Worm (Caenorhabditis elegans) whole organism, young adult: ENCODE results near the gene K07C5.3.

ENCODE experiments used
- B0261.1 ChIP-seq: sonication (generic microtip); optimal IDR thresholded peaks from 2 replicates; lab custom pipeline; 2016; ENCODE audit warnings: mild to moderate bottlenecking, missing genetic modification characterization, moderate library complexity, missing compliant biosample characterization
- C17E4.6 ChIP-seq: fragments of 200-800 bp; sonication (Bioruptor generic); IDR thresholded peaks from 2 replicates; pipeline ENCODE4 v1.3.6; 2022; ENCODE audit warnings: missing genetic modification reagents, missing genetic modification characterization, missing compliant biosample characterization
- D2030.7 ChIP-seq: fragments of 200-800 bp; sonication (Bioruptor generic); IDR thresholded peaks from 2 replicates; pipeline ENCODE4 v1.3.6; 2022; ENCODE audit warnings: missing genetic modification reagents, missing genetic modification characterization, missing compliant biosample characterization
- F23B12.7 ChIP-seq: sonication (generic microtip); optimal IDR thresholded peaks from 2 replicates; lab custom pipeline; 2017; ENCODE audit warnings: missing genetic modification characterization, mild to moderate bottlenecking, missing compliant biosample characterization, antibody characterized with exemption, moderate library complexity; ENCODE audit not compliant: insufficient read depth
- F37B4.10 ChIP-seq: fragments of 200-800 bp; sonication (Bioruptor generic); IDR thresholded peaks from 2 replicates; pipeline ENCODE4 v1.3.6; 2022; ENCODE audit warnings: missing genetic modification characterization, missing compliant biosample characterization
- F52B5.7 ChIP-seq: sonication (generic microtip); optimal IDR thresholded peaks from 2 replicates; lab custom pipeline; 2016; ENCODE audit warnings: mild to moderate bottlenecking, missing genetic modification characterization, missing compliant biosample characterization
- F57C9.4 ChIP-seq: sonication (generic microtip); optimal IDR thresholded peaks from 2 replicates; lab custom pipeline; 2017; ENCODE audit warnings: mild to moderate bottlenecking, missing genetic modification characterization, missing compliant biosample characterization
- K12H6.12 ChIP-seq: fragments of 200-800 bp; sonication (Bioruptor generic); optimal IDR thresholded peaks from 2 replicates; lab custom pipeline; 2018; ENCODE audit warnings: mild to moderate bottlenecking, missing genetic modification characterization, missing compliant biosample characterization
- T26A5.8 ChIP-seq: sonication (generic microtip); optimal IDR thresholded peaks from 2 replicates; lab custom pipeline; 2016; ENCODE audit warnings: missing genetic modification characterization, missing compliant biosample characterization
- Y53F4B.3 ChIP-seq: fragments of 200-800 bp; sonication (Bioruptor generic); IDR thresholded peaks from 2 replicates; pipeline ENCODE4 v1.3.6; 2022; ENCODE audit warnings: missing genetic modification reagents, missing genetic modification characterization, missing compliant biosample characterization
- Y53G8AR.9 ChIP-seq: fragments of 200-800 bp; sonication (Bioruptor generic); conservative IDR thresholded peaks from 2 replicates; pipeline ENCODE4 v1.3.6; 2022; ENCODE audit warnings: missing genetic modification reagents, missing genetic modification characterization, missing compliant biosample characterization
- Y56A3A.18 ChIP-seq: fragments of 200-800 bp; sonication (Bioruptor generic); IDR thresholded peaks from 2 replicates; pipeline ENCODE4 v1.3.6; 2022; ENCODE audit warnings: missing genetic modification reagents, missing genetic modification characterization, missing compliant biosample characterization
- akir-1 ChIP-seq: fragments of 200-800 bp; sonication (Bioruptor generic); optimal IDR thresholded peaks from 2 replicates; lab custom pipeline; 2018; ENCODE audit warnings: mild to moderate bottlenecking, missing genetic modification characterization, moderate library complexity, missing compliant biosample characterization
- ceh-100 ChIP-seq: fragments of 200-800 bp; sonication (Bioruptor generic); IDR thresholded peaks from 2 replicates; pipeline ENCODE4 v1.3.6; 2022; ENCODE audit warnings: missing genetic modification reagents, missing genetic modification characterization, missing compliant biosample characterization
- ceh-91 ChIP-seq: fragments of 200-800 bp; sonication (Bioruptor generic); IDR thresholded peaks from 2 replicates; pipeline ENCODE4 v1.3.6; 2022; ENCODE audit warnings: missing genetic modification reagents, missing genetic modification characterization, missing compliant biosample characterization
- chd-7 ChIP-seq: sonication (generic microtip); optimal IDR thresholded peaks from 2 replicates; lab custom pipeline; 2016; ENCODE audit warnings: mild to moderate bottlenecking, missing genetic modification characterization, moderate library complexity, missing compliant biosample characterization
- dox-1 ChIP-seq: fragments of 200-800 bp; sonication (Bioruptor generic); IDR thresholded peaks from 2 replicates; pipeline ENCODE4 v1.3.6; 2022; ENCODE audit warnings: missing genetic modification reagents, missing genetic modification characterization, missing compliant biosample characterization
- egrh-3 ChIP-seq: fragments of 200-800 bp; sonication (Bioruptor generic); IDR thresholded peaks from 2 replicates; pipeline ENCODE4 v1.3.6; 2022; ENCODE audit warnings: missing genetic modification reagents, missing genetic modification characterization, missing compliant biosample characterization
- gei-17 ChIP-seq: fragments of 200-800 bp; sonication (Bioruptor generic); optimal IDR thresholded peaks from 2 replicates; lab custom pipeline; 2018; ENCODE audit warnings: mild to moderate bottlenecking, missing genetic modification characterization, missing compliant biosample characterization
- hlh-12 ChIP-seq: sonication (generic microtip); optimal IDR thresholded peaks from 2 replicates; lab custom pipeline; 2016; ENCODE audit warnings: missing genetic modification characterization, missing compliant biosample characterization
- hmg-1.2 ChIP-seq: fragments of 200-800 bp; sonication (Bioruptor generic); IDR thresholded peaks from 2 replicates; pipeline ENCODE4 v1.3.6; 2022; ENCODE audit warnings: missing genetic modification reagents, missing genetic modification characterization, missing compliant biosample characterization
- hrde-1 ChIP-seq: sonication (generic microtip); optimal IDR thresholded peaks from 2 replicates; lab custom pipeline; 2016; ENCODE audit warnings: missing genetic modification characterization, mild to moderate bottlenecking, missing compliant biosample characterization, moderate library complexity, missing genotype, missing genetic modification reagents, borderline replicate concordance
- hsf-1 ChIP-seq: fragments of 200-800 bp; sonication (Bioruptor generic); IDR thresholded peaks from 2 replicates; pipeline ENCODE4 v1.3.6; 2022; ENCODE audit warnings: missing genetic modification reagents, missing genetic modification characterization, missing compliant biosample characterization
- let-526 ChIP-seq: fragments of 200-800 bp; sonication (Bioruptor generic); IDR thresholded peaks from 2 replicates; pipeline ENCODE4 v1.3.6; 2022; ENCODE audit warnings: missing genetic modification reagents, missing genetic modification characterization, missing compliant biosample characterization
- lin-54 ChIP-seq: fragments of 200-800 bp; sonication (Bioruptor generic); optimal IDR thresholded peaks from 2 replicates; lab custom pipeline; 2018; ENCODE audit warnings: mild to moderate bottlenecking, missing genetic modification characterization, missing compliant biosample characterization
- lir-1 ChIP-seq: fragments of 200-800 bp; sonication (Bioruptor generic); conservative IDR thresholded peaks from 2 replicates; pipeline ENCODE4 v1.3.6; 2022; ENCODE audit warnings: missing genetic modification reagents, missing genetic modification characterization, missing compliant biosample characterization
- lsl-1 ChIP-seq: fragments of 200-800 bp; sonication (Bioruptor generic); optimal IDR thresholded peaks from 2 replicates; lab custom pipeline; 2018; ENCODE audit warnings: mild to moderate bottlenecking, missing genetic modification characterization, moderate library complexity, missing compliant biosample characterization
- lsy-27 ChIP-seq: sonication (generic microtip); optimal IDR thresholded peaks from 2 replicates; lab custom pipeline; 2017; ENCODE audit warnings: missing genetic modification characterization, mild to moderate bottlenecking, missing compliant biosample characterization, antibody characterized with exemption, missing genotype, borderline replicate concordance; ENCODE audit not compliant: insufficient read depth
- madf-10 ChIP-seq: sonication (generic microtip); optimal IDR thresholded peaks from 2 replicates; lab custom pipeline; 2016; ENCODE audit warnings: mild to moderate bottlenecking, missing genetic modification characterization, missing compliant biosample characterization
- madf-3 ChIP-seq: fragments of 200-800 bp; sonication (Bioruptor generic); IDR thresholded peaks from 2 replicates; pipeline ENCODE4 v1.3.6; 2022; ENCODE audit warnings: missing genetic modification reagents, missing genetic modification characterization, missing compliant biosample characterization
- mcd-1 ChIP-seq: fragments of 200-800 bp; sonication (Bioruptor generic); IDR thresholded peaks from 2 replicates; pipeline ENCODE4 v1.3.6; 2022; ENCODE audit warnings: missing genetic modification reagents, missing genetic modification characterization, missing compliant biosample characterization
- mel-28 ChIP-seq: sonication (generic microtip); optimal IDR thresholded peaks from 2 replicates; lab custom pipeline; 2016; ENCODE audit warnings: borderline replicate concordance, mild to moderate bottlenecking, missing genetic modification characterization, missing compliant biosample characterization
- nhr-80 ChIP-seq: sonication (generic microtip); optimal IDR thresholded peaks from 2 replicates; lab custom pipeline; 2016; ENCODE audit warnings: missing genetic modification characterization, missing compliant biosample characterization
- nhr-90 ChIP-seq: sonication (generic microtip); optimal IDR thresholded peaks from 2 replicates; lab custom pipeline; 2016; ENCODE audit warnings: missing genotype, mild to moderate bottlenecking, missing genetic modification characterization, missing compliant biosample characterization
- pha-4 ChIP-seq: fragments of 150-350 bp; sonication (generic microtip); optimal IDR thresholded peaks from 2 replicates; lab custom pipeline; 2014; ENCODE audit warnings: missing biosample characterization, missing genetic modification reagents, missing genetic modification characterization
- sea-2 ChIP-seq: fragments of 200-800 bp; sonication (Bioruptor generic); IDR thresholded peaks from 2 replicates; pipeline ENCODE4 v1.3.6; 2022; ENCODE audit warnings: missing genetic modification characterization, missing compliant biosample characterization
- snpc-1.1 ChIP-seq: sonication (generic microtip); optimal IDR thresholded peaks from 2 replicates; lab custom pipeline; 2017; ENCODE audit warnings: missing genetic modification characterization, mild to moderate bottlenecking, missing compliant biosample characterization, antibody characterized with exemption, moderate library complexity, missing genotype, missing genetic modification reagents; ENCODE audit not compliant: insufficient read depth
- snpc-4 ChIP-seq, 5 experiments: fragments of 150-350 bp in 1 of 5; sonication (generic microtip) in 4 of 5; optimal IDR thresholded peaks; 2 replicates each; lab custom pipeline; 2014 to 2018; ENCODE audit warnings: missing genetic modification characterization in 5 of 5, missing biosample characterization in 3 of 5, antibody characterized with exemption in 2 of 5, mild to moderate bottlenecking in 2 of 5, missing compliant biosample characterization in 2 of 5, missing genotype in 2 of 5, moderate library complexity in 2 of 5, missing genetic modification reagents in 1 of 5
- zfh-2 ChIP-seq: fragments of 200-800 bp; sonication (Bioruptor generic); conservative IDR thresholded peaks from 2 replicates; pipeline ENCODE4 v1.3.6; 2022; ENCODE audit warnings: missing genetic modification reagents, missing genetic modification characterization, missing compliant biosample characterization
- ztf-18 ChIP-seq: sonication (generic microtip); optimal IDR thresholded peaks from 2 replicates; lab custom pipeline; 2016; ENCODE audit warnings: missing genotype, mild to moderate bottlenecking, missing genetic modification characterization, missing compliant biosample characterization
- ztf-3 ChIP-seq: fragments of 200-800 bp; sonication (Bioruptor generic); optimal IDR thresholded peaks from 2 replicates; lab custom pipeline; 2018; ENCODE audit warnings: mild to moderate bottlenecking, missing genetic modification characterization, missing compliant biosample characterization
- ztf-6 ChIP-seq: fragments of 200-800 bp; sonication (Bioruptor generic); IDR thresholded peaks from 2 replicates; pipeline ENCODE4 v1.3.6; 2022; ENCODE audit warnings: missing genetic modification reagents, missing genetic modification characterization, missing compliant biosample characterization

The K07C5.3 gene

DNA sequence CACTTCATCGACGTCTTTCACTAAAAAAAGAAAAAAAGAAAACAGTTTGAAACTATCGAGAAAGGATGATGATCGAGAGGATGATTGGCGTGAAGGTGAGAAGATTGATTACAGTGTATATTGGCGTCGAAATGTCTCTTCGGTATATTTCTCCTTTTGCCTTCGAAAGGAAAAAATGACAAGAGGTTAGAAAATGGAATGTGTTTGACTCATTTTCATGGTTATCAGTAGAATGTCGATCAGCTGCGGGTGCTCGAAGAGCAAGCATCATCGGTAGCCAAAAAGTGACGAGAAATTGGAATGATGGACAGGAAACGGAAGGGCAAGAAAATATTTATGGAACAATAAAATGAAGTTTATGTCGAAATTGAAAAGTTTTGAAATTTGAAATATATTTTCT is 9.0 kb upstream of the K07C5.3 start (continued):
- TF ChIP-seq F57C9.4 (tag; lab: Kevin White, UChicago) = no peak
- TF ChIP-seq ceh-100 (GFP tag; lab: Robert Waterston, UW) = no peak
- TF ChIP-seq zfh-2 (GFP tag; lab: Robert Waterston, UW) = no peak
- no peak for TF ChIP-seq ztf-3 (GFP tag; lab: Kevin White, UChicago)
- no peak for TF ChIP-seq F37B4.10
- TF ChIP-seq snpc-4 (GFP tag; optimal IDR thresholded peaks at IDR 0.05; lab: Kevin White, UChicago) = no peak
- no peak for TF ChIP-seq snpc-4 (tag; optimal IDR thresholded peaks at IDR 0.05; lab: Kevin White, UChicago)
- TF ChIP-seq let-526 (GFP tag; lab: Robert Waterston, UW) = no peak
- TF ChIP-seq Y53G8AR.9 (GFP tag; lab: Robert Waterston, UW) = no peak
- TF ChIP-seq T26A5.8 = no peak

ce11 chrV:10338305-10338992 is 4.4 kb upstream of the K07C5.3 start, which contains the start of gene arx-2:
Gene arx-2, minus strand, starts transcription at chrV:10338355.
- no peak for TF ChIP-seq Y53F4B.3
- peak; percentile 38 for TF ChIP-seq F23B12.7 (tag; lab: Kevin White, UChicago)
- peak; percentile 17 for TF ChIP-seq snpc-1.1
- TF ChIP-seq nhr-80 = peak; percentile 7
- peak; percentile 43 for TF ChIP-seq ztf-18
- peak; percentile 5 for TF ChIP-seq lsl-1 (GFP tag; lab: Kevin White, UChicago)
- TF ChIP-seq mcd-1 (GFP tag; lab: Robert Waterston, UW) = peak; percentile 61
- no peak for TF ChIP-seq snpc-4 (GFP tag; optimal IDR thresholded peaks at IDR 0.05; lab: Kevin White, UChicago)
- peak in 1 of 4 experiments; percentile 15 for TF ChIP-seq snpc-4 (tag; optimal IDR thresholded peaks at IDR 0.05; lab: Kevin White, UChicago)
- TF ChIP-seq akir-1 = no peak
- TF ChIP-seq hmg-1.2 = peak; percentile 43; the same call in 1 of the 2 replicates
- TF ChIP-seq mel-28 (tag; lab: Kevin White, UChicago) = no peak
- TF ChIP-seq lin-54 (GFP tag; lab: Kevin White, UChicago) = peak; percentile 32
- TF ChIP-seq lsy-27 = no peak

ce11 chrV:10339200-10339599 is 3.6 kb upstream of the K07C5.3 start, which contains the start of gene K07C5.2:
Gene K07C5.2, plus strand, starts transcription at chrV:10339500.
- TF ChIP-seq F23B12.7 (tag; lab: Kevin White, UChicago) = no peak
- no peak for TF ChIP-seq B0261.1
- no peak for TF ChIP-seq madf-3 (GFP tag; lab: Robert Waterston, UW)
- no peak for TF ChIP-seq hrde-1 (tag; lab: Kevin White, UChicago)
- TF ChIP-seq ceh-100 (GFP tag; lab: Robert Waterston, UW) = no peak
- TF ChIP-seq pha-4 (tag; lab: Kevin White, UChicago) = no peak
- no peak for TF ChIP-seq egrh-3 (GFP tag; lab: Robert Waterston, UW)
- no peak for TF ChIP-seq hsf-1 (GFP tag; lab: Robert Waterston, UW)
- TF ChIP-seq F52B5.7 (tag; lab: Kevin White, UChicago) = no peak
- TF ChIP-seq hlh-12 (tag; lab: Kevin White, UChicago) = no peak
- TF ChIP-seq gei-17 = no peak
- TF ChIP-seq, all 124 proteins: peak for 0

DNA sequence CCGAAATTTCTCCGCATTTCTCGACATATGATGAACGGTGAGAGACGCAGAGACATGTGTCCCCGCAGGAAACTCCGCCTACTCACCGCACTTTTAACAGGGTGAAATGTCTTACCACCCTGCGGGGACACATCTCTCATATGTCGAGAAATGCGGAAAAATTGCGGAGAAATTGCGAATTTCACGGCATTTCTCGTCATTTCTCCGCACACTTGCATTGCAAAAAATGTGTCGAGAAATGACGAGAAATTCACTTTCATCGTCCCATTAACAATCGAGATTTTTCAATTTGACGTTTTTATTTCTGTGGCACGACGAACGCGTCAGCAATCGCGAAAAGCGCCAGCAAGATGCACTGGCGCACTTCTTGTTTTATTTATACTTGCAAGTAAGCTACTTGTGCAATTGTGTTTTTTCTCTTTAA is 915 bp upstream of the K07C5.3 start, which contains the start of gene K07C5.13:
Gene K07C5.13 (plus strand): TSS at position 151 of the 424 bp plus-strand sequence.
- peak; percentile 96 for TF ChIP-seq ztf-18
- TF ChIP-seq lir-1 (GFP tag; lab: Robert Waterston, UW) = peak; percentile 87
- peak; percentile 23 for TF ChIP-seq K12H6.12 (tag; lab: Kevin White, UChicago)
- TF ChIP-seq hsf-1 (GFP tag; lab: Robert Waterston, UW) = peak; percentile 84
- peak; percentile 20 for TF ChIP-seq nhr-90 (tag; lab: Kevin White, UChicago)
- peak; percentile 89; the same call in 1 of the 2 replicates for TF ChIP-seq Y56A3A.18 (GFP tag; lab: Robert Waterston, UW)
- peak; percentile 93 for TF ChIP-seq madf-3 (GFP tag; lab: Robert Waterston, UW)
- TF ChIP-seq dox-1 (GFP tag; lab: Robert Waterston, UW) = peak; percentile 99
- peak; percentile 67 for TF ChIP-seq ceh-100 (GFP tag; lab: Robert Waterston, UW)
- TF ChIP-seq C17E4.6 (GFP tag; lab: Robert Waterston, UW) = peak; percentile 87
- peak; percentile 90 for TF ChIP-seq sea-2 (GFP tag; lab: Robert Waterston, UW)
- peak; percentile 75 for TF ChIP-seq chd-7 (tag; lab: Kevin White, UChicago)
- TF ChIP-seq D2030.7 (GFP tag; lab: Robert Waterston, UW) = peak; percentile 95
- TF ChIP-seq ztf-6 = peak; percentile 68; the same call in 1 of the 2 replicates
- peak; percentile 89 for TF ChIP-seq ceh-91 (GFP tag; lab: Robert Waterston, UW)
- peak; percentile 38 for TF ChIP-seq madf-10 (tag; lab: Kevin White, UChicago)
